Worm (Caenorhabditis elegans) whole organism, early embryonic: ENCODE data around the gene nhr-133.

Source experiments
- B0310.2 ChIP-seq: sonication (generic microtip); optimal IDR thresholded peaks from 2 replicates; lab custom pipeline; 2016; ENCODE audit warnings: mild to moderate bottlenecking, missing genetic modification characterization, missing compliant biosample characterization
- F13C5.2 ChIP-seq: sonication (generic microtip); optimal IDR thresholded peaks from 2 replicates; lab custom pipeline; 2017; ENCODE audit warnings: mild to moderate bottlenecking, missing genetic modification characterization, inconsistent platforms, missing compliant biosample characterization
- aly-1 ChIP-seq: sonication (generic microtip); optimal IDR thresholded peaks from 2 replicates; lab custom pipeline; 2016; ENCODE audit warnings: missing genetic modification characterization, missing compliant biosample characterization
- ama-1 ChIP-seq: fragments of 150-350 bp; optimal IDR thresholded peaks from 2 replicates; lab custom pipeline; 2014
- ceh-13 ChIP-seq: fragments of 200-800 bp; sonication (Bioruptor generic); optimal IDR thresholded peaks from 2 replicates; lab custom pipeline; 2018; ENCODE audit warnings: mild to moderate bottlenecking, missing genetic modification characterization, missing compliant biosample characterization
- ceh-36 ChIP-seq: sonication (generic microtip); optimal IDR thresholded peaks from 2 replicates; lab custom pipeline; 2016; ENCODE audit warnings: missing genetic modification characterization, inconsistent platforms, missing compliant biosample characterization
- ets-7 ChIP-seq: sonication (generic microtip); optimal IDR thresholded peaks from 2 replicates; lab custom pipeline; 2016; ENCODE audit warnings: missing genotype, missing genetic modification characterization, missing compliant biosample characterization
- flt-1 ChIP-seq: fragments of 200-800 bp; sonication (Bioruptor generic); IDR thresholded peaks from 2 replicates; pipeline ENCODE4 v1.3.6; 2022; ENCODE audit warnings: missing genetic modification characterization, missing compliant biosample characterization
- hmbx-1 ChIP-seq: sonication (generic microtip); optimal IDR thresholded peaks from 2 replicates; lab custom pipeline; 2016; ENCODE audit warnings: mild to moderate bottlenecking, missing genetic modification characterization, missing compliant biosample characterization
- hmg-4 ChIP-seq: fragments of 200-800 bp; sonication (Bioruptor generic); optimal IDR thresholded peaks from 2 replicates; lab custom pipeline; 2018; ENCODE audit warnings: mild to moderate bottlenecking, missing genetic modification characterization, missing compliant biosample characterization
- hnd-1 ChIP-seq: sonication (generic microtip); optimal IDR thresholded peaks from 2 replicates; lab custom pipeline; 2016; ENCODE audit warnings: missing genetic modification characterization, missing compliant biosample characterization
- pes-1 ChIP-seq: fragments of 200-800 bp; sonication (Bioruptor generic); IDR thresholded peaks from 2 replicates; pipeline ENCODE4 v1.3.6; 2022; ENCODE audit warnings: missing genetic modification reagents, missing genetic modification characterization, missing compliant biosample characterization
- scrt-1 ChIP-seq: fragments of 200-800 bp; sonication (Bioruptor generic); IDR thresholded peaks from 2 replicates; pipeline ENCODE4 v1.3.6; 2022; ENCODE audit warnings: missing genetic modification characterization, missing compliant biosample characterization
- sea-1 ChIP-seq: fragments of 200-800 bp; sonication (Bioruptor generic); conservative IDR thresholded peaks from 2 replicates; pipeline ENCODE4 v1.3.6; 2022; ENCODE audit warnings: missing genetic modification characterization, missing compliant biosample characterization
- tbx-11 ChIP-seq: fragments of 200-800 bp; sonication (Bioruptor generic); IDR thresholded peaks from 2 replicates; pipeline ENCODE4 v1.3.6; 2022; ENCODE audit warnings: missing genetic modification characterization, missing compliant biosample characterization
- tbx-37 ChIP-seq: fragments of 200-800 bp; sonication (Bioruptor generic); conservative IDR thresholded peaks from 2 replicates; pipeline ENCODE4 v1.3.6; 2022; ENCODE audit warnings: missing genetic modification reagents, missing genetic modification characterization, missing compliant biosample characterization
- tra-4 ChIP-seq: sonication (generic microtip); optimal IDR thresholded peaks from 2 replicates; lab custom pipeline; 2017; ENCODE audit warnings: missing genetic modification characterization, missing compliant biosample characterization

nhr-133 gene

ce11 chrV:2244751-2245150 lies 32.8 kb upstream of the nhr-133 start, which contains the start of gene cyp-33C5:
TSS of gene cyp-33C5 (plus strand) at chrV:2245004.
- TF ChIP-seq hmg-4 (GFP tag; lab: Kevin White, UChicago) (no peak), ceh-13 (GFP tag; lab: Kevin White, UChicago) (no peak), aly-1 (tag; lab: Kevin White, UChicago) (no peak), F13C5.2 (tag; lab: Kevin White, UChicago) (no peak), tbx-37 (GFP tag; lab: Robert Waterston, UW) (no peak), tbx-11 (GFP tag; lab: Robert Waterston, UW) (no peak), flt-1 (GFP tag; lab: Robert Waterston, UW) (no peak), hmbx-1 (tag; lab: Kevin White, UChicago) (no peak), ceh-36 (tag; lab: Kevin White, UChicago) (no peak), B0310.2 (no peak), scrt-1 (GFP tag; lab: Robert Waterston, UW) (no peak)

ce11 chrV:2242630-2243029 lies 30.7 kb upstream of the nhr-133 start, which contains the start of gene cyp-33C3:
TSS of gene cyp-33C3 (plus strand) at chrV:2242778.
- TF ChIP-seq flt-1 (GFP tag; lab: Robert Waterston, UW) (no peak), ets-7 (tag; lab: Kevin White, UChicago) (no peak), ama-1 (lab: Kevin White, UChicago) (no peak), aly-1 (tag; lab: Kevin White, UChicago) (no peak), hmbx-1 (tag; lab: Kevin White, UChicago) (no peak)

ce11 chrV:2238012-2238411 lies 26.1 kb upstream of the nhr-133 start:
- TF ChIP-seq F13C5.2 (tag; lab: Kevin White, UChicago), result no peak

- TF ChIP-seq ceh-13 (GFP tag; lab: Kevin White, UChicago) (no peak), B0310.2 (no peak), hnd-1 (no peak), sea-1 (GFP tag; lab: Robert Waterston, UW) (no peak), ets-7 (tag; lab: Kevin White, UChicago) (no peak), ama-1 (lab: Kevin White, UChicago) (no peak)
These were observed 23.9 kb upstream of the nhr-133 start, which contains the start of gene cyp-33C4 for ce11 chrV:2235848-2236247. TSS of gene cyp-33C4 (plus strand) at chrV:2236140.

DNA sequence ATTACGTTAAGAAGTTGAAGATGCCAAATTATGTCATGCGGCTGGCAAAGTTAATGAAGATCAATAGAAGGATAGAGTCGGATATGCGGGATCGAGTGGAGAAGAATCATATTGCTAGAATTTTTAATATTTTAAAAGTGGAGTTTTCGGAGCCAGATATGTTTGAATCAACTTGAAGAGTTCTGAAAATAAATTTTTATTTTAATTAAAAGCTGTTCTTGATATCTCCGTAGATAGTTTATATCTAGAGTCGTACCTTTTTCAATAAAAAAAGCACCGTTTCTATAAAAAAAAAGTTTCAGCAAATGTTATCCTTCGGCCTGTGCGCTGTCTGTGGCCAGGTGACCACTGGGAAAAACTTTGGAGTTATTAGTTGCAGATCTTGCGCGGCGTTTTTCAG lies 21.3 kb upstream of the nhr-133 start, which contains the start of gene nhr-96:
TSS of gene nhr-96 (plus strand) at position 301 of the 400 bp plus-strand sequence.
- TF ChIP-seq sea-1 (GFP tag; lab: Robert Waterston, UW) (no peak), scrt-1 (GFP tag; lab: Robert Waterston, UW) (no peak), hmbx-1 (tag; lab: Kevin White, UChicago) (no peak), ceh-36 (tag; lab: Kevin White, UChicago) (no peak), ets-7 (tag; lab: Kevin White, UChicago) (no peak), hmg-4 (GFP tag; lab: Kevin White, UChicago) (no peak), F13C5.2 (tag; lab: Kevin White, UChicago) (no peak), flt-1 (GFP tag; lab: Robert Waterston, UW) (no peak), ceh-13 (GFP tag; lab: Kevin White, UChicago) (no peak), tbx-11 (GFP tag; lab: Robert Waterston, UW) (no peak), hnd-1 (no peak)

DNA sequence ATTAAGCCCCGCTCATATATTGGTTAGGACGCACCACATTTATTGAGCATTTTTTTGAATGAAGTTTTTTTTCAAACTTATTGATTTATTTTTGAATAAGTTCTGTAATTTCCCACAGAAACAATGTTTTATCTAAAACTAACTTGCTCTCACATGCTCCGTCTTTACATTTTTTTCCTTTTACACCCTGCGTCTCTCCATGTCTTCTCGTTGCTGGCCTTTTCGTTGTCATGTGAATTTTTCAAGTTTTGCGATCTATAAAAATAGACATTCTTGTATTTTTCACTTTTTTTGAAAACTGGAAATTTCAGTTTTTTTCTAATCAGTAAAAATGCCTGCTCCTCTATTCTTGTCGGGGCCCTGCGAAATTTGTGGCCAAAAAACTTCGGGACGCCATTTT lies 19.0 kb upstream of the nhr-133 start, which contains the start of gene nhr-134:
TSS of gene nhr-134 (plus strand) at position 312 of the 400 bp plus-strand sequence.
- TF ChIP-seq tbx-37 (GFP tag; lab: Robert Waterston, UW), result no peak
- no peak for TF ChIP-seq hmbx-1 (tag; lab: Kevin White, UChicago)
- TF ChIP-seq tbx-11 (GFP tag; lab: Robert Waterston, UW), result no peak
- TF ChIP-seq sea-1 (GFP tag; lab: Robert Waterston, UW), result no peak
- TF ChIP-seq tra-4 (tag; lab: Kevin White, UChicago), result no peak
- no peak for TF ChIP-seq flt-1 (GFP tag; lab: Robert Waterston, UW)
- no peak for TF ChIP-seq ets-7 (tag; lab: Kevin White, UChicago)
- no peak for TF ChIP-seq ceh-36 (tag; lab: Kevin White, UChicago)
- no peak for TF ChIP-seq scrt-1 (GFP tag; lab: Robert Waterston, UW)
- no peak for TF ChIP-seq F13C5.2 (tag; lab: Kevin White, UChicago)

DNA sequence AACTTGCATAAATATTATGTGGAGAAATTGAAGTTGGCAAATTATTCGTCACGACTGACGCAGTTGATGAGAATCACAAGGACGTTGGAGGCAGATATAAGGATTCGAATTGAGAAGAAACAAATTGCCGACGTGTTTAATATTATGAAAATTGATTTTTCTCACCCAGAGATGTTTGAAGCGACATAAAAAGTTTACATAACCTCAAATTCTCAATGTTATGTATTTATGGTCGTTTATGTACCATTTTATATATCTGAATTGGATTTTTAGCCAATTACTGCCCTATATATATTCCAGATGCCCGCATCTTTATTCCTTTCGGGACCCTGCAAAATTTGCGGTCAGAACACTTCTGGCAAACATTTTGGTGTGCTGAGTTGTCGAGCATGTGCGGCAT lies 16.9 kb upstream of the nhr-133 start, which contains the start of gene nhr-126:
TSS of gene nhr-126 (plus strand) at position 301 of the 400 bp plus-strand sequence.
- TF ChIP-seq flt-1 (GFP tag; lab: Robert Waterston, UW), result no peak
- no peak for TF ChIP-seq ceh-36 (tag; lab: Kevin White, UChicago)
- no peak for TF ChIP-seq aly-1 (tag; lab: Kevin White, UChicago)
- no peak for TF ChIP-seq hmbx-1 (tag; lab: Kevin White, UChicago)
- TF ChIP-seq F13C5.2 (tag; lab: Kevin White, UChicago), result no peak
- no peak for TF ChIP-seq scrt-1 (GFP tag; lab: Robert Waterston, UW)
- TF ChIP-seq tbx-37 (GFP tag; lab: Robert Waterston, UW), result no peak
- TF ChIP-seq pes-1 (GFP tag; lab: Robert Waterston, UW), result no peak
- no peak for TF ChIP-seq tbx-11 (GFP tag; lab: Robert Waterston, UW)
- no peak for TF ChIP-seq tra-4 (tag; lab: Kevin White, UChicago)
- no peak for TF ChIP-seq ets-7 (tag; lab: Kevin White, UChicago)
- no peak for TF ChIP-seq hnd-1
- TF ChIP-seq ceh-13 (GFP tag; lab: Kevin White, UChicago), result no peak
- no peak for TF ChIP-seq ama-1 (lab: Kevin White, UChicago)
- no peak for TF ChIP-seq B0310.2
- no peak for TF ChIP-seq hmg-4 (GFP tag; lab: Kevin White, UChicago)
- no peak for TF ChIP-seq sea-1 (GFP tag; lab: Robert Waterston, UW)

ce11 chrV:2226903-2227302 lies 15.0 kb upstream of the nhr-133 start, which contains the start of gene nhr-18:
TSS of gene nhr-18 (plus strand) at chrV:2227203.
- TF ChIP-seq tbx-11 (GFP tag; lab: Robert Waterston, UW) (no peak), scrt-1 (GFP tag; lab: Robert Waterston, UW) (no peak)
